Fruit fly (Drosophila melanogaster): Measurements from ENCODE around the gene CG4239.

CG4239 gene

DNA sequence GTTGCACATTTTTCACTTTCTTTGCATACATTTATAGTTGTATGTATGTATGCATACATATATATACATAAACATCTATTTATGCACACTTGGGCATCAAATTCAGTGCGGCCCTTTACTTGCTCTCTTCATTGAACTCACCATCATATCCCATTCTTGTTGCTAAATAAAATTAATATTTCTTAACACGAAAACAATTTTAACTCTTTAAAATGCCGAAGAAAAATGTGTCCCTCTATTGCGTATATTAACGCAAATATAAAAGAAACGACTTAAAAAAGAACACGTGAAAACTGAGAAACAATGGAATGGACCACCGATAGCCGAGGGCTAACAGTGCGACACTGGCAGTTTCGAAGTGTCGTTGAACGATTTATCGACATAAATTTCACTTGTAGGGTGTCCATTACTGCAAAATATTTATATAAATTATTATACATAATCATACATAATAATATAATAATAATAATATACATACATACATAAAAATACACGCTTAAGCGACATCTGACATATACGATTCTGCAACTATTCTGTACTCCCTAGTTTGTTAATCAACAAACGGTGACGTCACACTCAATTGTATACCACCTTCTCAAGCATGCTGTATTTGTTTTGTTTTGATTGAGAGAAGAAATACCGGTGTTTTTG lies 26.3 kb upstream of the CG4239 start, which contains the start of the genes U2af50 and PIG-Q (continued):
- TF ChIP-seq zen2 (GFP tag; IDR thresholded peaks at IDR 0.05; ENCODE audit: partially characterized antibody) = no peak
- TF ChIP-seq az2 (GFP tag; optimal IDR thresholded peaks at IDR 0.05) = peak; percentile 92
- no peak for TF ChIP-seq usp (GFP tag; optimal IDR thresholded peaks at IDR 0.05)
- TF ChIP-seq insv (GFP tag; optimal IDR thresholded peaks at IDR 0.05) = peak in 1 of 2 experiments; percentile 63
- TF ChIP-seq Myb (GFP tag; optimal IDR thresholded peaks at IDR 0.05) = peak; percentile 11
- TF ChIP-seq CG15011 (GFP tag; optimal IDR thresholded peaks at IDR 0.05) = no peak
- TF ChIP-seq CG3281 (GFP tag; optimal IDR thresholded peaks at IDR 0.05) = peak; percentile 92
- TF ChIP-seq PHDP (tag; optimal IDR thresholded peaks at IDR 0.05) = peak; percentile 95
- peak; percentile 82 for TF ChIP-seq CG1603 (tag; optimal IDR thresholded peaks at IDR 0.05)
- peak; percentile 90 for TF ChIP-seq Blimp-1 (GFP tag; optimal IDR thresholded peaks at IDR 0.05)
- TF ChIP-seq CG6654 (GFP tag; optimal IDR thresholded peaks at IDR 0.05) = peak; percentile 79
- TF ChIP-seq Bgb (GFP tag; IDR thresholded peaks at IDR 0.05; ENCODE audit: partially characterized antibody) = peak; percentile 34; the same call in 1 of the 2 replicates
- TF ChIP-seq CG9437 (GFP tag; optimal IDR thresholded peaks at IDR 0.05) = peak; percentile 90
- TF ChIP-seq CG3065 (GFP tag; optimal IDR thresholded peaks at IDR 0.05) = peak; percentile 84
- no peak for TF ChIP-seq Bdp1 (GFP tag; optimal IDR thresholded peaks at IDR 0.05)
- no peak for TF ChIP-seq br (optimal IDR thresholded peaks at IDR 0.05)
- no peak for TF ChIP-seq p53 (GFP tag; optimal IDR thresholded peaks at IDR 0.05)
- TF ChIP-seq pnt (GFP tag; optimal IDR thresholded peaks at IDR 0.05) = no peak
- no peak; the same call in none of the 3 replicates for TF ChIP-seq knrl (GFP tag; IDR thresholded peaks at IDR 0.05; ENCODE audit: partially characterized antibody)
- TF ChIP-seq CoRest (tag; optimal IDR thresholded peaks at IDR 0.05) = peak; percentile 96
- no peak for TF ChIP-seq Lpt (GFP tag; optimal IDR thresholded peaks at IDR 0.05)
- no peak; the same call in 1 of the 2 replicates for TF ChIP-seq crol (GFP tag; IDR thresholded peaks at IDR 0.05)
- TF ChIP-seq CG2889 (GFP tag; IDR thresholded peaks at IDR 0.05) = no peak
- peak; percentile 96 for TF ChIP-seq CG7839 (tag; optimal IDR thresholded peaks at IDR 0.05)
- TF ChIP-seq CG8765 (GFP tag; IDR thresholded peaks at IDR 0.05) = peak; percentile 81
- TF ChIP-seq tio (GFP tag; optimal IDR thresholded peaks at IDR 0.05) = no peak
- TF ChIP-seq CG8478 (optimal IDR thresholded peaks at IDR 0.05) = no peak
- TF ChIP-seq CG13424 (tag; optimal IDR thresholded peaks at IDR 0.05) = peak; percentile 95
- TF ChIP-seq CG14050 (GFP tag; IDR thresholded peaks at IDR 0.05) = no peak; the same call in 1 of the 3 replicates
- TF ChIP-seq CG30020 (tag; optimal IDR thresholded peaks at IDR 0.05) = peak; percentile 98
- peak; percentile 45 to 94 for TF ChIP-seq Hr51 (GFP tag; optimal IDR thresholded peaks at IDR 0.05)
- TF ChIP-seq dmrt11E (tag; optimal IDR thresholded peaks at IDR 0.05) = peak; percentile 95
- TF ChIP-seq dm (GFP tag; optimal IDR thresholded peaks at IDR 0.05) = peak; percentile 29
- peak; percentile 87 for TF ChIP-seq sd (tag; optimal IDR thresholded peaks at IDR 0.05)
- peak; percentile 92 for TF ChIP-seq CG14014 (GFP tag; IDR thresholded peaks at IDR 0.05)
- peak; percentile 52 for TF ChIP-seq CG4854 (GFP tag; optimal IDR thresholded peaks at IDR 0.05)
- no peak for TF ChIP-seq Nf-YB (GFP tag; optimal IDR thresholded peaks at IDR 0.05)
- peak; percentile 93 for TF ChIP-seq fd3F (GFP tag; optimal IDR thresholded peaks at IDR 0.05)
- peak; percentile 52 to 53 for TF ChIP-seq Pdp1 (GFP tag; optimal IDR thresholded peaks at IDR 0.05)
- TF ChIP-seq zfh1 (GFP tag; IDR thresholded peaks at IDR 0.05) = peak; percentile 93
- peak; percentile 80 for TF ChIP-seq CrebB (tag; optimal IDR thresholded peaks at IDR 0.05)
- peak; percentile 32 for TF ChIP-seq CG3163 (GFP tag; optimal IDR thresholded peaks at IDR 0.05)
- TF ChIP-seq HmgD (GFP tag; optimal IDR thresholded peaks at IDR 0.05) = no peak
- no peak for TF ChIP-seq crc (GFP tag; optimal IDR thresholded peaks at IDR 0.05)
- no peak for TF ChIP-seq pb (GFP tag; optimal IDR thresholded peaks at IDR 0.05)
- peak; percentile 79 for TF ChIP-seq CG2120 (GFP tag; optimal IDR thresholded peaks at IDR 0.05)
- peak; percentile 14 for TF ChIP-seq CG3995 (GFP tag; optimal IDR thresholded peaks at IDR 0.05)
- TF ChIP-seq CG12071 (GFP tag; optimal IDR thresholded peaks at IDR 0.05) = no peak
- no peak for TF ChIP-seq Tbp (GFP tag; optimal IDR thresholded peaks at IDR 0.05)
- no peak for TF ChIP-seq CG9797 (GFP tag; optimal IDR thresholded peaks at IDR 0.05)

Data from whole organism, embryonic.